Worm (Caenorhabditis elegans) whole organism, L4 larva: Measurements from ENCODE around the gene dhs-9.

Experiments
- hlh-30 ChIP-seq: sonication (generic microtip); optimal IDR thresholded peaks from 2 replicates; lab custom pipeline; 2017; ENCODE audit warnings: antibody characterized with exemption, mild to moderate bottlenecking, missing genetic modification characterization, missing compliant biosample characterization; ENCODE audit not compliant: insufficient read depth
- nhr-11 ChIP-seq: fragments of 150-350 bp; optimal IDR thresholded peaks from 2 replicates; lab custom pipeline; 2014; ENCODE audit warnings: missing biosample characterization, missing genetic modification characterization
- nhr-237 ChIP-seq: sonication (generic microtip); optimal IDR thresholded peaks from 2 replicates; lab custom pipeline; 2017; ENCODE audit warnings: missing biosample characterization, missing genetic modification characterization

DNA sequence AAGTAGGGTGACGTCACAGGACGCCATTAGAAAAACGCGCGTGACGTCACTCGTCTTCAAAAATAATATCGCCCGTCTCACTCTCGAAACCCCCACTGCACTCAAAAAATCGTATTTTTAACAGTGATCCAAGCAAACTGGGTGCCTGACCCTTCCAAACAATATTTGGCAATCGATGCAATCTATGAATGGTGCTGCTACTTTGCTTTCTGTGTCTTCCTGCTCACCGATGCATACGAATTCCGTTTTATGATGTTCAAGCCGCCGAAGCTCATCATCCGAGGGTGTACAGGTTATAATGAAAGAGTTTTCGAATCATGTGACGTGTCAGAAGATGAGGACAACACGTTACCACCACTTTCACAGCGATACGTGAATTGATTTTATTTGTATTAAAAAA is 39.7 kb upstream of the dhs-9 start, which contains the start of gene W03A5.1:
- TF ChIP-seq hlh-30 (no peak), nhr-11 (tag; lab: Kevin White, UChicago) (no peak), nhr-237 (no peak)
